Worm (Caenorhabditis elegans) whole organism, young adult: ENCODE results near the gene C27B7.6.

ENCODE experiments used
- Y53F4B.3 ChIP-seq: fragments of 200-800 bp; sonication (Bioruptor generic); IDR thresholded peaks from 2 replicates; pipeline ENCODE4 v1.3.6; 2022; ENCODE audit warnings: missing genetic modification reagents, missing genetic modification characterization, missing compliant biosample characterization
- hrde-1 ChIP-seq: sonication (generic microtip); optimal IDR thresholded peaks from 2 replicates; lab custom pipeline; 2016; ENCODE audit warnings: missing genetic modification characterization, mild to moderate bottlenecking, missing compliant biosample characterization, moderate library complexity, missing genotype, missing genetic modification reagents, borderline replicate concordance
- lin-35 ChIP-seq, 3 experiments: fragments of 150-350 bp in 2 of 3; sonication (generic microtip) in 1 of 3; optimal IDR thresholded peaks; 2 replicates each; lab custom pipeline; 2014 to 2018; ENCODE audit warnings: missing biosample characterization in 3 of 3, missing genetic modification characterization in 3 of 3, missing genetic modification reagents in 3 of 3
- nhr-90 ChIP-seq: sonication (generic microtip); optimal IDR thresholded peaks from 2 replicates; lab custom pipeline; 2016; ENCODE audit warnings: missing genotype, mild to moderate bottlenecking, missing genetic modification characterization, missing compliant biosample characterization
- unc-130 ChIP-seq: sonication (generic microtip); optimal IDR thresholded peaks from 2 replicates; lab custom pipeline; 2016; ENCODE audit warnings: missing genetic modification reagents, missing genetic modification characterization, missing compliant biosample characterization

DNA sequence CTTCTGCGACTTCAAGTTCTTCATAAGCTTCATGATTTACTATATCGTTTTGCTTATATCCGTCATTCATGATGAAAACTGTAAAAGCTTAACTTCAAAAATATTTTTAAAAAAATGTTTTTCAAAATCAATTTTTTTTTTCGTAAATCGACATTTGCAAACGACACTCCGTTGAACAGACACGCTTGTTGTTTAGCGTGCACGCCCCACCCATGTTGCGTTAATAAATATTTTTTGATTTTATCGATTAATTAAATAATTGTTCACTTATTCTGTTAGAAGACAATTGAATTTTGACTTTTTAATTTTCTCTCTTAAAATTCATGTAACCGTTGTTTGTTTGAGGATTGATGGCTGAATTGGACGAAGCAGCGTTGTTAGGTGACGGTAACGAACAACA, 19.8 kb upstream of the C27B7.6 start, which contains the start of the genes D1046.2 and cfim-2:
- TF ChIP-seq nhr-90 (tag; lab: Kevin White, UChicago) (no peak), hrde-1 (tag; lab: Kevin White, UChicago) (no peak), unc-130 (GFP tag; lab: Kevin White, UChicago) (no peak), lin-35 (GFP tag; optimal IDR thresholded peaks at IDR 0.05; lab: Kevin White, UChicago) (no peak), Y53F4B.3 (no peak)
